Worm (Caenorhabditis elegans) whole organism, early embryonic: ENCODE data around the gene rpl-28.

Experiments used
- B0310.2 ChIP-seq: sonication (generic microtip); optimal IDR thresholded peaks from 2 replicates; lab custom pipeline; 2016; ENCODE audit warnings: mild to moderate bottlenecking, missing genetic modification characterization, missing compliant biosample characterization
- F13C5.2 ChIP-seq: sonication (generic microtip); optimal IDR thresholded peaks from 2 replicates; lab custom pipeline; 2017; ENCODE audit warnings: mild to moderate bottlenecking, missing genetic modification characterization, inconsistent platforms, missing compliant biosample characterization
- aly-1 ChIP-seq: sonication (generic microtip); optimal IDR thresholded peaks from 2 replicates; lab custom pipeline; 2016; ENCODE audit warnings: missing genetic modification characterization, missing compliant biosample characterization
- ama-1 ChIP-seq: fragments of 150-350 bp; optimal IDR thresholded peaks from 2 replicates; lab custom pipeline; 2014
- ceh-13 ChIP-seq: fragments of 200-800 bp; sonication (Bioruptor generic); optimal IDR thresholded peaks from 2 replicates; lab custom pipeline; 2018; ENCODE audit warnings: mild to moderate bottlenecking, missing genetic modification characterization, missing compliant biosample characterization
- ceh-36 ChIP-seq: sonication (generic microtip); optimal IDR thresholded peaks from 2 replicates; lab custom pipeline; 2016; ENCODE audit warnings: missing genetic modification characterization, inconsistent platforms, missing compliant biosample characterization
- ets-7 ChIP-seq: sonication (generic microtip); optimal IDR thresholded peaks from 2 replicates; lab custom pipeline; 2016; ENCODE audit warnings: missing genotype, missing genetic modification characterization, missing compliant biosample characterization
- flt-1 ChIP-seq: fragments of 200-800 bp; sonication (Bioruptor generic); IDR thresholded peaks from 2 replicates; pipeline ENCODE4 v1.3.6; 2022; ENCODE audit warnings: missing genetic modification characterization, missing compliant biosample characterization
- hmbx-1 ChIP-seq: sonication (generic microtip); optimal IDR thresholded peaks from 2 replicates; lab custom pipeline; 2016; ENCODE audit warnings: mild to moderate bottlenecking, missing genetic modification characterization, missing compliant biosample characterization
- hmg-4 ChIP-seq: fragments of 200-800 bp; sonication (Bioruptor generic); optimal IDR thresholded peaks from 2 replicates; lab custom pipeline; 2018; ENCODE audit warnings: mild to moderate bottlenecking, missing genetic modification characterization, missing compliant biosample characterization
- hnd-1 ChIP-seq: sonication (generic microtip); optimal IDR thresholded peaks from 2 replicates; lab custom pipeline; 2016; ENCODE audit warnings: missing genetic modification characterization, missing compliant biosample characterization
- pes-1 ChIP-seq: fragments of 200-800 bp; sonication (Bioruptor generic); IDR thresholded peaks from 2 replicates; pipeline ENCODE4 v1.3.6; 2022; ENCODE audit warnings: missing genetic modification reagents, missing genetic modification characterization, missing compliant biosample characterization
- scrt-1 ChIP-seq: fragments of 200-800 bp; sonication (Bioruptor generic); IDR thresholded peaks from 2 replicates; pipeline ENCODE4 v1.3.6; 2022; ENCODE audit warnings: missing genetic modification characterization, missing compliant biosample characterization
- sea-1 ChIP-seq: fragments of 200-800 bp; sonication (Bioruptor generic); conservative IDR thresholded peaks from 2 replicates; pipeline ENCODE4 v1.3.6; 2022; ENCODE audit warnings: missing genetic modification characterization, missing compliant biosample characterization
- tbx-11 ChIP-seq: fragments of 200-800 bp; sonication (Bioruptor generic); IDR thresholded peaks from 2 replicates; pipeline ENCODE4 v1.3.6; 2022; ENCODE audit warnings: missing genetic modification characterization, missing compliant biosample characterization
- tbx-37 ChIP-seq: fragments of 200-800 bp; sonication (Bioruptor generic); conservative IDR thresholded peaks from 2 replicates; pipeline ENCODE4 v1.3.6; 2022; ENCODE audit warnings: missing genetic modification reagents, missing genetic modification characterization, missing compliant biosample characterization
- tra-4 ChIP-seq: sonication (generic microtip); optimal IDR thresholded peaks from 2 replicates; lab custom pipeline; 2017; ENCODE audit warnings: missing genetic modification characterization, missing compliant biosample characterization

rpl-28 gene

ce11 chrV:12754839-12755238, 26.9 kb upstream of the rpl-28 start, which contains the start of gene gpa-13:
TSS of gene gpa-13 (minus strand) at chrV:12754939.
- no peak for TF ChIP-seq sea-1
- TF ChIP-seq hmg-4 = no peak
- no peak for TF ChIP-seq tbx-37 (GFP tag; lab: Robert Waterston, UW)
- TF ChIP-seq tra-4 = no peak
- TF ChIP-seq F13C5.2 = no peak
- TF ChIP-seq aly-1 = no peak

ce11 chrV:12752407-12752806, 24.5 kb upstream of the rpl-28 start, which contains the start of gene C15C8.8:
TSS of gene C15C8.8 (minus strand) at chrV:12752507.
- no peak for TF ChIP-seq ama-1 (lab: Kevin White, UChicago)
- TF ChIP-seq hmg-4 = no peak
- no peak for TF ChIP-seq ceh-13 (GFP tag; lab: Kevin White, UChicago)
- TF ChIP-seq scrt-1 (GFP tag; lab: Robert Waterston, UW) = no peak
- TF ChIP-seq F13C5.2 = no peak
- no peak for TF ChIP-seq sea-1
- no peak for TF ChIP-seq tbx-11 (GFP tag; lab: Robert Waterston, UW)
- no peak for TF ChIP-seq ets-7 (tag; lab: Kevin White, UChicago)

ce11 chrV:12751495-12752050, 23.7 kb upstream of the rpl-28 start, which contains the start of gene C15C8.6:
TSS of gene C15C8.6 (minus strand) at chrV:12751545.
- TF ChIP-seq tbx-11 (GFP tag; lab: Robert Waterston, UW) = no peak
- TF ChIP-seq aly-1 = no peak
- TF ChIP-seq F13C5.2 = no peak
- no peak for TF ChIP-seq scrt-1 (GFP tag; lab: Robert Waterston, UW)
- no peak for TF ChIP-seq tra-4
- no peak for TF ChIP-seq pes-1 (GFP tag; lab: Robert Waterston, UW)
- TF ChIP-seq ama-1 (lab: Kevin White, UChicago) = no peak
- TF ChIP-seq B0310.2 (tag; lab: Kevin White, UChicago) = no peak
- no peak for TF ChIP-seq ceh-36 (tag; lab: Kevin White, UChicago)
- no peak for TF ChIP-seq ets-7 (tag; lab: Kevin White, UChicago)
- no peak for TF ChIP-seq hmg-4
- no peak for TF ChIP-seq flt-1 (GFP tag; lab: Robert Waterston, UW)
- no peak for TF ChIP-seq sea-1
- TF ChIP-seq hmbx-1 (tag; lab: Kevin White, UChicago) = no peak
- TF ChIP-seq ceh-13 (GFP tag; lab: Kevin White, UChicago) = no peak
- TF ChIP-seq hnd-1 = no peak
- no peak for TF ChIP-seq tbx-37 (GFP tag; lab: Robert Waterston, UW)

- TF ChIP-seq ceh-13 (GFP tag; lab: Kevin White, UChicago) = no peak
- no peak for TF ChIP-seq tbx-37 (GFP tag; lab: Robert Waterston, UW)
- TF ChIP-seq tra-4 = no peak
- TF ChIP-seq ets-7 (tag; lab: Kevin White, UChicago) = no peak
- no peak for TF ChIP-seq aly-1
- no peak for TF ChIP-seq ama-1 (lab: Kevin White, UChicago)
- no peak for TF ChIP-seq ceh-36 (tag; lab: Kevin White, UChicago)
- TF ChIP-seq scrt-1 (GFP tag; lab: Robert Waterston, UW) = no peak
- no peak for TF ChIP-seq hmbx-1 (tag; lab: Kevin White, UChicago)
Measured at ce11 chrV:12749558-12749957, 21.6 kb upstream of the rpl-28 start.

ce11 chrV:12747856-12748255, 19.9 kb upstream of the rpl-28 start, which contains the start of gene C15C8.5:
TSS of gene C15C8.5 (plus strand) at chrV:12748007.
- TF ChIP-seq tbx-11 (GFP tag; lab: Robert Waterston, UW) (no peak), scrt-1 (GFP tag; lab: Robert Waterston, UW) (no peak), aly-1 (no peak), hnd-1 (no peak), pes-1 (GFP tag; lab: Robert Waterston, UW) (no peak), sea-1 (no peak), ceh-36 (tag; lab: Kevin White, UChicago) (no peak), hmg-4 (no peak), hmbx-1 (tag; lab: Kevin White, UChicago) (no peak), ets-7 (tag; lab: Kevin White, UChicago) (no peak)

ce11 chrV:12747431-12747830, 19.5 kb upstream of the rpl-28 start, which contains the start of gene C15C8.4:
TSS of gene C15C8.4 (minus strand) at chrV:12747463.
- TF ChIP-seq hmg-4 (no peak), ceh-36 (tag; lab: Kevin White, UChicago) (no peak), hmbx-1 (tag; lab: Kevin White, UChicago) (no peak), pes-1 (GFP tag; lab: Robert Waterston, UW) (no peak), aly-1 (no peak), scrt-1 (GFP tag; lab: Robert Waterston, UW) (no peak), ets-7 (tag; lab: Kevin White, UChicago) (no peak), B0310.2 (tag; lab: Kevin White, UChicago) (no peak), F13C5.2 (no peak), sea-1 (no peak), ama-1 (lab: Kevin White, UChicago) (no peak), ceh-13 (GFP tag; lab: Kevin White, UChicago) (no peak), tbx-11 (GFP tag; lab: Robert Waterston, UW) (no peak), hnd-1 (no peak), tbx-37 (GFP tag; lab: Robert Waterston, UW) (no peak), flt-1 (GFP tag; lab: Robert Waterston, UW) (no peak)

ce11 chrV:12744979-12745378, 17.1 kb upstream of the rpl-28 start, which contains the start of gene C15C8.7:
TSS of gene C15C8.7 (minus strand) at chrV:12745050.
- TF ChIP-seq B0310.2 (tag; lab: Kevin White, UChicago) (no peak), sea-1 (no peak), ama-1 (lab: Kevin White, UChicago) (no peak), hmg-4 (no peak), aly-1 (no peak)
